Fruit fly (Drosophila melanogaster): ENCODE data around the gene Gr22e.

The Gr22e gene

DNA sequence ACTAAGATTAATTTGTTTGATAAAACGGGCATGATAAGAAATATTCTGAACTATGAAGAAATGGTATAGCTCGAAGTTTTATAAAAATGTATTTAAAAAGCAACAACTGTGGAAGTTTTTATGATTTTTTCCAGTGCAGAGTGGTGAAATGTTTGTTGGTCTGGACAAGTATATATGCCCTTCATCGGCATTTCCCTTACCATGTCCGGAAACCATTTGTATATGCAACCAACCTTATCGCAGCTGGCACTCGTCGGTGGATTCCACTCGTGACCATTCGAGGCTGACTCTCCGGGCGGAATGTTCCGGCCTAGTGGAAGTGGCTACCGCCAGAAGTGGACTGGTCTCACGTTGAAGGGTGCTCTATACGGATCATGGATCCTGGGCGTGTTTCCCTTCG is at the start of gene Gr22e:
Gr22e (plus strand) TSS at position 301 of the 400 bp plus-strand sequence.
- TF ChIP-seq CG7839 (tag; optimal IDR thresholded peaks at IDR 0.05) (no peak), YL-1 (GFP tag; optimal IDR thresholded peaks at IDR 0.05) (no peak), NK7.1 (GFP tag; optimal IDR thresholded peaks at IDR 0.05) (no peak), Sin3A (optimal IDR thresholded peaks at IDR 0.05) (no peak), CG4854 (GFP tag; optimal IDR thresholded peaks at IDR 0.05) (no peak), Elba2 (GFP tag; optimal IDR thresholded peaks at IDR 0.05) (no peak), caup (GFP tag; optimal IDR thresholded peaks at IDR 0.05; ENCODE audit: severe bottlenecking) (no peak), jigr1 (GFP tag; IDR thresholded peaks at IDR 0.05) (no peak), CG12659 (GFP tag; optimal IDR thresholded peaks at IDR 0.05) (no peak), MESR4 (GFP tag; optimal IDR thresholded peaks at IDR 0.05) (no peak), CHES-1-like (GFP tag; optimal IDR thresholded peaks at IDR 0.05) (no peak)

DNA sequence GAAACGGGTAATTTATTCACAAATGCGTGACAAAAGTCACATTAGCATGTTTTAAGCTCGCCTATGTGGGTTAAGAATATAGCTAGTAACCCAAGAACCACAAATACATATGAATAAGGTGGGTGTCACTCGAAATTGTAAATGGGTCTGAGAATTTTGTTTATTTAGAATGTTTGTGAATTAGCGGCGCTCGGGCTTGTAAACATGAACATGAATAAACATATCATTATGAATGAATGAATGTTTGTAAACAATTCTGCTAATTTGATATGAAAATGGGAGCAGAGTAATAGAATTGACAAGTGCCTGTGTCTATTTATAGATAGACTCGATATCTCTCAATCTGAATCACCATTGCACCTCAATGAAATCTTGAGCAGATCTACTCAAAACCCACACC is 48.7 kb upstream of the Gr22e start:
- TF ChIP-seq vvl (GFP tag; IDR thresholded peaks at IDR 0.05) (peak; percentile 16; the same call in 1 of the 2 replicates), H2.0 (GFP tag; IDR thresholded peaks at IDR 0.05) (no peak), Fer3 (tag; optimal IDR thresholded peaks at IDR 0.05) (peak; percentile 9), Myb (GFP tag; optimal IDR thresholded peaks at IDR 0.05) (no peak), CG17802 (tag; optimal IDR thresholded peaks at IDR 0.05) (no peak), ash1 (GFP tag; optimal IDR thresholded peaks at IDR 0.05) (no peak), Side (GFP tag; optimal IDR thresholded peaks at IDR 0.05) (no peak), lov (optimal IDR thresholded peaks at IDR 0.05) (no peak), lov (GFP tag; IDR thresholded peaks at IDR 0.05) (no peak), CkIIα-i1 (GFP tag; IDR thresholded peaks at IDR 0.05) (no peak), fd3F (GFP tag; optimal IDR thresholded peaks at IDR 0.05) (no peak), gcm2 (GFP tag; optimal IDR thresholded peaks at IDR 0.05) (no peak), Deaf1 (tag; optimal IDR thresholded peaks at IDR 0.05) (no peak), bsh (GFP tag; optimal IDR thresholded peaks at IDR 0.05) (peak in 1 of 2 experiments; percentile 39), CG17568 (GFP tag; optimal IDR thresholded peaks at IDR 0.05) (peak; percentile 58), CG4707 (GFP tag; optimal IDR thresholded peaks at IDR 0.05) (no peak), Stat92E (GFP tag; optimal IDR thresholded peaks at IDR 0.05) (no peak), cad (GFP tag; optimal IDR thresholded peaks at IDR 0.05) (no peak), unpg (GFP tag; optimal IDR thresholded peaks at IDR 0.05) (peak; percentile 22), sob (GFP tag; IDR thresholded peaks at IDR 0.05) (no peak), chif (GFP tag; optimal IDR thresholded peaks at IDR 0.05) (no peak), CG3407 (GFP tag; optimal IDR thresholded peaks at IDR 0.05) (peak; percentile 45), sd (tag; optimal IDR thresholded peaks at IDR 0.05) (peak; percentile 32), Max (GFP tag; optimal IDR thresholded peaks at IDR 0.05) (no peak), CG2875 (GFP tag; optimal IDR thresholded peaks at IDR 0.05) (peak; percentile 9), CG13287 (GFP tag; IDR thresholded peaks at IDR 0.05; ENCODE audit: partially characterized antibody) (no peak), Taf1 (GFP tag; IDR thresholded peaks at IDR 0.05) (no peak), zf30C (GFP tag; optimal IDR thresholded peaks at IDR 0.05) (no peak), Dek (tag; optimal IDR thresholded peaks at IDR 0.05) (no peak), nom (GFP tag; optimal IDR thresholded peaks at IDR 0.05) (no peak), CG12299 (tag; optimal IDR thresholded peaks at IDR 0.05) (no peak), gem (tag; optimal IDR thresholded peaks at IDR 0.05) (peak; percentile 22), ATbp (GFP tag; optimal IDR thresholded peaks at IDR 0.05) (peak; percentile 43), CG14710 (tag; optimal IDR thresholded peaks at IDR 0.05) (peak; percentile 13), PHDP (tag; optimal IDR thresholded peaks at IDR 0.05) (peak; percentile 9), CG13624 (GFP tag; optimal IDR thresholded peaks at IDR 0.05) (no peak), Sry-β (GFP tag; optimal IDR thresholded peaks at IDR 0.05) (no peak), schlank (tag; optimal IDR thresholded peaks at IDR 0.05) (peak; percentile 13), slbo (GFP tag; IDR thresholded peaks at IDR 0.05) (no peak)

All from whole organism, embryonic.